Fruit fly (Drosophila melanogaster): Measurements from ENCODE around the gene Ir68a.

Gene Ir68a

DNA sequence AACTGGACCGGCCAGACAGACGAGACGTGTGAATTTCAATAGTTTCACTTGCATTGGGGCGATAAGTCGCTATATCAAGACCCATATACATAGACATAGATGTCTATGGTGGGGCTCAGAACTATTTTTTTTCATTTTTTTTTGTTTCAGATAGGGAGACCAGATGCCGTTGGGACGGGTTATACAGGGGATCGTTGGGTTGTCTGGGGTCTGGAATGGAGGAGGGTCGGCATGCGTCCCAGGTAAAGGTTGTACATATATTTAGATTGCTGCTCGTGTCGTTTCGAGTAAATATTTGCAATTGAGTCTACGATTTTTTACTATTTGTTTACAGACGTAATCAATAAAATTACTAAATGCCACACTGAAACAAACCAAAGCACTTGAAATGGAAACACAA is 40.0 kb upstream of the Ir68a start (continued):
- peak; percentile 34; the same call in 1 of the 3 replicates for TF ChIP-seq row (GFP tag; IDR thresholded peaks at IDR 0.05)
- TF ChIP-seq CG2678 (tag; optimal IDR thresholded peaks at IDR 0.05), result peak; percentile 21
- TF ChIP-seq Opbp (GFP tag; IDR thresholded peaks at IDR 0.05; ENCODE audit: partially characterized antibody), result no peak
- peak; percentile 4 for TF ChIP-seq dmrt99B (tag; optimal IDR thresholded peaks at IDR 0.05)
- no peak for TF ChIP-seq CG6813 (GFP tag; optimal IDR thresholded peaks at IDR 0.05)
- no peak for TF ChIP-seq CG10654 (GFP tag; optimal IDR thresholded peaks at IDR 0.05)
- TF ChIP-seq CG10147 (GFP tag; optimal IDR thresholded peaks at IDR 0.05), result no peak
- TF ChIP-seq rib (GFP tag; IDR thresholded peaks at IDR 0.05), result 0 out of 2 replicates have a peak, but pooled peaks have one; percentile 25
- TF ChIP-seq CG33557 (GFP tag; optimal IDR thresholded peaks at IDR 0.05), result peak; percentile 57
- no peak for TF ChIP-seq CG13775 (GFP tag; optimal IDR thresholded peaks at IDR 0.05)
- TF ChIP-seq Oaz (GFP tag; IDR thresholded peaks at IDR 0.05), result no peak
- TF ChIP-seq CG5245 (GFP tag; optimal IDR thresholded peaks at IDR 0.05), result no peak
- peak; percentile 36 for TF ChIP-seq CG15696 (tag; optimal IDR thresholded peaks at IDR 0.05)
- no peak for TF ChIP-seq CG1647 (GFP tag; optimal IDR thresholded peaks at IDR 0.05)
- no peak for TF ChIP-seq CG9932 (GFP tag; IDR thresholded peaks at IDR 0.05)
- TF ChIP-seq lab (GFP tag; optimal IDR thresholded peaks at IDR 0.05), result peak; percentile 31
- TF ChIP-seq trem (tag; optimal IDR thresholded peaks at IDR 0.05), result no peak
- TF ChIP-seq Meics (GFP tag; optimal IDR thresholded peaks at IDR 0.05), result peak; percentile 20
- no peak for TF ChIP-seq sens (GFP tag)
- no peak for TF ChIP-seq MTF-1 (GFP tag; optimal IDR thresholded peaks at IDR 0.05; ENCODE audit: borderline replicate concordance)
- no peak for TF ChIP-seq CG4707 (GFP tag; optimal IDR thresholded peaks at IDR 0.05)
- no peak for TF ChIP-seq Lhr (GFP tag; optimal IDR thresholded peaks at IDR 0.05)
- no peak for TF ChIP-seq ewg (GFP tag; optimal IDR thresholded peaks at IDR 0.05)
- TF ChIP-seq Dbx (GFP tag; IDR thresholded peaks at IDR 0.05), result no peak
- TF ChIP-seq CG12236 (GFP tag; optimal IDR thresholded peaks at IDR 0.05), result no peak
- no peak for TF ChIP-seq CG15601 (tag; optimal IDR thresholded peaks at IDR 0.05)
- TF ChIP-seq CG12104 (GFP tag; optimal IDR thresholded peaks at IDR 0.05), result peak; percentile 16
- TF ChIP-seq jumu (GFP tag; optimal IDR thresholded peaks at IDR 0.05), result no peak
- no peak for TF ChIP-seq Usf (GFP tag; optimal IDR thresholded peaks at IDR 0.05)
- TF ChIP-seq sc (optimal IDR thresholded peaks at IDR 0.05), result no peak
- no peak for TF ChIP-seq sc (GFP tag; optimal IDR thresholded peaks at IDR 0.05)
- peak; percentile 32 for TF ChIP-seq Hmr (GFP tag; optimal IDR thresholded peaks at IDR 0.05)
- TF ChIP-seq unc-4 (GFP tag; IDR thresholded peaks at IDR 0.05; ENCODE audit: partially characterized antibody), result no peak
- TF ChIP-seq Ets65A (GFP tag), result no peak
- no peak for TF ChIP-seq MBD-R2 (GFP tag; IDR thresholded peaks at IDR 0.05)
- no peak for TF ChIP-seq seq (GFP tag; IDR thresholded peaks at IDR 0.05)
- TF ChIP-seq chn (GFP tag; optimal IDR thresholded peaks at IDR 0.05), result no peak
- no peak for TF ChIP-seq CG6791 (GFP tag; IDR thresholded peaks at IDR 0.05; ENCODE audit: partially characterized antibody)
- no peak for TF ChIP-seq CrebB (tag; optimal IDR thresholded peaks at IDR 0.05)
- peak; percentile 13 for TF ChIP-seq zf30C (GFP tag; optimal IDR thresholded peaks at IDR 0.05)
- TF ChIP-seq CG11504 (tag; optimal IDR thresholded peaks at IDR 0.05), result no peak
- TF ChIP-seq fru (optimal IDR thresholded peaks at IDR 0.05), result no peak
- no peak for TF ChIP-seq Elba2 (GFP tag; optimal IDR thresholded peaks at IDR 0.05)
- no peak for TF ChIP-seq ftz-f1 (GFP tag; optimal IDR thresholded peaks at IDR 0.05)
- TF ChIP-seq CG13287 (GFP tag; IDR thresholded peaks at IDR 0.05; ENCODE audit: partially characterized antibody), result no peak
- peak; percentile 49 for TF ChIP-seq caup (GFP tag; optimal IDR thresholded peaks at IDR 0.05; ENCODE audit: severe bottlenecking)
- TF ChIP-seq CG14965 (GFP tag; optimal IDR thresholded peaks at IDR 0.05; ENCODE audit: borderline replicate concordance), result no peak
- no peak for TF ChIP-seq ken (GFP tag; IDR thresholded peaks at IDR 0.05)
- TF ChIP-seq gsb-n (tag; optimal IDR thresholded peaks at IDR 0.05), result peak; percentile 2
- no peak for TF ChIP-seq sug (tag; optimal IDR thresholded peaks at IDR 0.05)
- TF ChIP-seq CG7556 (GFP tag; optimal IDR thresholded peaks at IDR 0.05), result no peak

Data from whole organism, embryonic.